Worm (Caenorhabditis elegans) whole organism, young adult: ENCODE results near the gene odd-2.
A peak's percentile ranks its signal among the peaks of the same experiment; 100 is the strongest.

Source experiments
- B0035.1 ChIP-seq: sonication (generic microtip); optimal IDR thresholded peaks from 2 replicates; lab custom pipeline; 2016; ENCODE audit warnings: missing genetic modification characterization, mild to moderate bottlenecking, missing compliant biosample characterization, missing genotype, missing genetic modification reagents
- B0261.1 ChIP-seq: sonication (generic microtip); optimal IDR thresholded peaks from 2 replicates; lab custom pipeline; 2016; ENCODE audit warnings: mild to moderate bottlenecking, missing genetic modification characterization, moderate library complexity, missing compliant biosample characterization
- C06A6.2 ChIP-seq: fragments of 200-800 bp; sonication (Bioruptor generic); conservative IDR thresholded peaks from 2 replicates; pipeline ENCODE4 v1.3.6; 2022; ENCODE audit warnings: missing genetic modification characterization, missing compliant biosample characterization
- D2030.7 ChIP-seq: fragments of 200-800 bp; sonication (Bioruptor generic); IDR thresholded peaks from 2 replicates; pipeline ENCODE4 v1.3.6; 2022; ENCODE audit warnings: missing genetic modification reagents, missing genetic modification characterization, missing compliant biosample characterization
- F22D6.2 ChIP-seq: sonication (generic microtip); optimal IDR thresholded peaks from 2 replicates; lab custom pipeline; 2016; ENCODE audit warnings: mild to moderate bottlenecking, missing genetic modification characterization, missing compliant biosample characterization
- F33H1.4 ChIP-seq: fragments of 200-800 bp; sonication (Bioruptor generic); IDR thresholded peaks from 2 replicates; pipeline ENCODE4 v1.3.6; 2022; ENCODE audit warnings: missing genetic modification reagents, missing genetic modification characterization, missing compliant biosample characterization
- F57C9.4 ChIP-seq: sonication (generic microtip); optimal IDR thresholded peaks from 2 replicates; lab custom pipeline; 2017; ENCODE audit warnings: mild to moderate bottlenecking, missing genetic modification characterization, missing compliant biosample characterization
- K11D2.4 ChIP-seq: fragments of 200-800 bp; sonication (Bioruptor generic); IDR thresholded peaks from 2 replicates; pipeline ENCODE4 v1.3.6; 2022; ENCODE audit warnings: missing genetic modification reagents, missing genetic modification characterization, missing compliant biosample characterization
- T26A5.8 ChIP-seq: sonication (generic microtip); optimal IDR thresholded peaks from 2 replicates; lab custom pipeline; 2016; ENCODE audit warnings: missing genetic modification characterization, missing compliant biosample characterization
- Y56A3A.18 ChIP-seq: fragments of 200-800 bp; sonication (Bioruptor generic); IDR thresholded peaks from 2 replicates; pipeline ENCODE4 v1.3.6; 2022; ENCODE audit warnings: missing genetic modification reagents, missing genetic modification characterization, missing compliant biosample characterization
- Y67H2A.10 ChIP-seq: fragments of 200-800 bp; sonication (Bioruptor generic); conservative IDR thresholded peaks from 2 replicates; pipeline ENCODE4 v1.3.6; 2022; ENCODE audit warnings: missing genetic modification reagents, missing genetic modification characterization, missing compliant biosample characterization
- Y79H2A.3 ChIP-seq: fragments of 200-800 bp; sonication (Bioruptor generic); conservative IDR thresholded peaks from 2 replicates; pipeline ENCODE4 v1.3.6; 2022; ENCODE audit warnings: missing genetic modification reagents, missing genetic modification characterization, missing compliant biosample characterization
- ZK185.1 ChIP-seq: sonication (generic microtip); optimal IDR thresholded peaks from 2 replicates; lab custom pipeline; 2016; ENCODE audit warnings: mild to moderate bottlenecking, missing genetic modification characterization, missing compliant biosample characterization; ENCODE audit not compliant: poor library complexity, severe bottlenecking
- aptf-2 ChIP-seq: fragments of 200-800 bp; sonication (Bioruptor generic); conservative IDR thresholded peaks from 2 replicates; pipeline ENCODE4 v1.3.6; 2022; ENCODE audit warnings: missing genetic modification reagents, missing genetic modification characterization, missing compliant biosample characterization
- bed-2 ChIP-seq: fragments of 200-800 bp; sonication (Bioruptor generic); IDR thresholded peaks from 2 replicates; pipeline ENCODE4 v1.3.6; 2022; ENCODE audit warnings: missing genetic modification reagents, missing genetic modification characterization, missing compliant biosample characterization
- ccch-3 ChIP-seq: fragments of 200-800 bp; sonication (Bioruptor generic); optimal IDR thresholded peaks from 2 replicates; lab custom pipeline; 2018; ENCODE audit warnings: mild to moderate bottlenecking, missing genetic modification characterization, missing compliant biosample characterization
- ceh-58 ChIP-seq: fragments of 200-800 bp; sonication (Bioruptor generic); IDR thresholded peaks from 2 replicates; pipeline ENCODE4 v1.3.6; 2022; ENCODE audit warnings: missing genetic modification characterization, missing compliant biosample characterization
- ceh-79 ChIP-seq: sonication (generic microtip); optimal IDR thresholded peaks from 2 replicates; lab custom pipeline; 2017; ENCODE audit warnings: mild to moderate bottlenecking, missing genetic modification characterization, missing compliant biosample characterization
- ceh-91 ChIP-seq: fragments of 200-800 bp; sonication (Bioruptor generic); IDR thresholded peaks from 2 replicates; pipeline ENCODE4 v1.3.6; 2022; ENCODE audit warnings: missing genetic modification reagents, missing genetic modification characterization, missing compliant biosample characterization
- die-1 ChIP-seq: sonication (generic microtip); optimal IDR thresholded peaks from 2 replicates; lab custom pipeline; 2016; ENCODE audit warnings: missing genotype, mild to moderate bottlenecking, missing genetic modification characterization, missing compliant biosample characterization
- dpl-1 ChIP-seq: fragments of 150-350 bp; optimal IDR thresholded peaks from 2 replicates; lab custom pipeline; 2014; ENCODE audit warnings: missing biosample characterization, missing genetic modification reagents, missing genetic modification characterization
- egl-18 ChIP-seq: fragments of 200-800 bp; sonication (Bioruptor generic); IDR thresholded peaks from 2 replicates; pipeline ENCODE4 v1.3.6; 2022; ENCODE audit warnings: missing genetic modification reagents, missing genetic modification characterization, missing compliant biosample characterization
- ekl-4 ChIP-seq: fragments of 200-800 bp; sonication (Bioruptor generic); IDR thresholded peaks from 2 replicates; pipeline ENCODE4 v1.3.6; 2022; ENCODE audit warnings: missing genetic modification reagents, missing genetic modification characterization, missing compliant biosample characterization
- gei-17 ChIP-seq: fragments of 200-800 bp; sonication (Bioruptor generic); optimal IDR thresholded peaks from 2 replicates; lab custom pipeline; 2018; ENCODE audit warnings: mild to moderate bottlenecking, missing genetic modification characterization, missing compliant biosample characterization
- hlh-26 ChIP-seq: fragments of 200-800 bp; sonication (Bioruptor generic); conservative IDR thresholded peaks from 2 replicates; pipeline ENCODE4 v1.3.6; 2022; ENCODE audit warnings: missing genetic modification reagents, missing genetic modification characterization, missing compliant biosample characterization
- hmg-1.2 ChIP-seq: fragments of 200-800 bp; sonication (Bioruptor generic); IDR thresholded peaks from 2 replicates; pipeline ENCODE4 v1.3.6; 2022; ENCODE audit warnings: missing genetic modification reagents, missing genetic modification characterization, missing compliant biosample characterization
- hmg-20 ChIP-seq: fragments of 200-800 bp; sonication (Bioruptor generic); IDR thresholded peaks from 2 replicates; pipeline ENCODE4 v1.3.6; 2022; ENCODE audit warnings: missing genetic modification reagents, missing genetic modification characterization, missing compliant biosample characterization
- hrde-1 ChIP-seq: sonication (generic microtip); optimal IDR thresholded peaks from 2 replicates; lab custom pipeline; 2016; ENCODE audit warnings: missing genetic modification characterization, mild to moderate bottlenecking, missing compliant biosample characterization, moderate library complexity, missing genotype, missing genetic modification reagents, borderline replicate concordance
- hsf-1 ChIP-seq: fragments of 200-800 bp; sonication (Bioruptor generic); IDR thresholded peaks from 2 replicates; pipeline ENCODE4 v1.3.6; 2022; ENCODE audit warnings: missing genetic modification reagents, missing genetic modification characterization, missing compliant biosample characterization
- let-607 ChIP-seq, 2 experiments: fragments of 200-800 bp in 1 of 2; sonication (Bioruptor generic) in 1 of 2; sonication (generic microtip) in 1 of 2; optimal IDR thresholded peaks; 2 replicates each; lab custom pipeline; 2016 to 2018; ENCODE audit warnings: mild to moderate bottlenecking in 2 of 2, missing compliant biosample characterization in 2 of 2, missing genetic modification characterization in 2 of 2, moderate library complexity in 2 of 2, missing genotype in 1 of 2
- lin-35 ChIP-seq, 3 experiments: fragments of 150-350 bp in 2 of 3; sonication (generic microtip) in 1 of 3; optimal IDR thresholded peaks; 2 replicates each; lab custom pipeline; 2014 to 2018; ENCODE audit warnings: missing biosample characterization in 3 of 3, missing genetic modification characterization in 3 of 3, missing genetic modification reagents in 3 of 3
- lin-54 ChIP-seq: fragments of 200-800 bp; sonication (Bioruptor generic); optimal IDR thresholded peaks from 2 replicates; lab custom pipeline; 2018; ENCODE audit warnings: mild to moderate bottlenecking, missing genetic modification characterization, missing compliant biosample characterization
- lir-1 ChIP-seq: fragments of 200-800 bp; sonication (Bioruptor generic); conservative IDR thresholded peaks from 2 replicates; pipeline ENCODE4 v1.3.6; 2022; ENCODE audit warnings: missing genetic modification reagents, missing genetic modification characterization, missing compliant biosample characterization
- lsl-1 ChIP-seq: fragments of 200-800 bp; sonication (Bioruptor generic); optimal IDR thresholded peaks from 2 replicates; lab custom pipeline; 2018; ENCODE audit warnings: mild to moderate bottlenecking, missing genetic modification characterization, moderate library complexity, missing compliant biosample characterization
- madf-10 ChIP-seq: sonication (generic microtip); optimal IDR thresholded peaks from 2 replicates; lab custom pipeline; 2016; ENCODE audit warnings: mild to moderate bottlenecking, missing genetic modification characterization, missing compliant biosample characterization
- madf-8 ChIP-seq: fragments of 200-800 bp; sonication (Bioruptor generic); conservative IDR thresholded peaks from 2 replicates; pipeline ENCODE4 v1.3.6; 2022; ENCODE audit warnings: missing genetic modification reagents, missing genetic modification characterization, missing compliant biosample characterization
- nfya-2 ChIP-seq: fragments of 200-800 bp; sonication (Bioruptor generic); IDR thresholded peaks from 2 replicates; pipeline ENCODE4 v1.3.6; 2022; ENCODE audit warnings: missing genetic modification reagents, missing genetic modification characterization, missing compliant biosample characterization
- nhr-120 ChIP-seq: fragments of 200-800 bp; sonication (Bioruptor generic); IDR thresholded peaks from 2 replicates; pipeline ENCODE4 v1.3.6; 2022; ENCODE audit warnings: missing genetic modification characterization, missing compliant biosample characterization
- nhr-27 ChIP-seq: fragments of 200-800 bp; sonication (Bioruptor generic); optimal IDR thresholded peaks from 2 replicates; lab custom pipeline; 2018; ENCODE audit warnings: mild to moderate bottlenecking, missing genetic modification characterization, moderate library complexity, missing compliant biosample characterization
- pbrm-1 ChIP-seq: fragments of 200-800 bp; sonication (Bioruptor generic); IDR thresholded peaks from 2 replicates; pipeline ENCODE4 v1.3.6; 2022; ENCODE audit warnings: missing genetic modification reagents, missing genetic modification characterization, missing compliant biosample characterization
- pha-4 ChIP-seq: fragments of 150-350 bp; sonication (generic microtip); optimal IDR thresholded peaks from 2 replicates; lab custom pipeline; 2014; ENCODE audit warnings: missing biosample characterization, missing genetic modification reagents, missing genetic modification characterization
- repo-1 ChIP-seq: sonication (generic microtip); optimal IDR thresholded peaks from 2 replicates; lab custom pipeline; 2017; ENCODE audit warnings: mild to moderate bottlenecking, missing genetic modification characterization, missing compliant biosample characterization
- snpc-1.3 ChIP-seq: sonication (generic microtip); optimal IDR thresholded peaks from 2 replicates; lab custom pipeline; 2017; ENCODE audit warnings: missing genetic modification characterization, mild to moderate bottlenecking, missing compliant biosample characterization, antibody characterized with exemption, moderate library complexity, missing genotype, missing genetic modification reagents; ENCODE audit not compliant: insufficient read depth
- sptf-2 ChIP-seq: fragments of 200-800 bp; sonication (Bioruptor generic); optimal IDR thresholded peaks from 2 replicates; lab custom pipeline; 2018; ENCODE audit warnings: mild to moderate bottlenecking, missing genetic modification characterization, missing compliant biosample characterization
- tlf-1 ChIP-seq: fragments of 200-800 bp; sonication (Bioruptor generic); optimal IDR thresholded peaks from 2 replicates; lab custom pipeline; 2018; ENCODE audit warnings: mild to moderate bottlenecking, missing genetic modification characterization, missing compliant biosample characterization
- xnd-1 ChIP-seq: sonication (generic microtip); optimal IDR thresholded peaks from 2 replicates; lab custom pipeline; 2016; ENCODE audit warnings: missing genotype, missing genetic modification reagents, missing genetic modification characterization, missing compliant biosample characterization
- ztf-28 ChIP-seq: fragments of 200-800 bp; sonication (Bioruptor generic); IDR thresholded peaks from 2 replicates; pipeline ENCODE4 v1.3.6; 2022; ENCODE audit warnings: missing genetic modification reagents, missing genetic modification characterization, missing compliant biosample characterization

Gene odd-2

DNA sequence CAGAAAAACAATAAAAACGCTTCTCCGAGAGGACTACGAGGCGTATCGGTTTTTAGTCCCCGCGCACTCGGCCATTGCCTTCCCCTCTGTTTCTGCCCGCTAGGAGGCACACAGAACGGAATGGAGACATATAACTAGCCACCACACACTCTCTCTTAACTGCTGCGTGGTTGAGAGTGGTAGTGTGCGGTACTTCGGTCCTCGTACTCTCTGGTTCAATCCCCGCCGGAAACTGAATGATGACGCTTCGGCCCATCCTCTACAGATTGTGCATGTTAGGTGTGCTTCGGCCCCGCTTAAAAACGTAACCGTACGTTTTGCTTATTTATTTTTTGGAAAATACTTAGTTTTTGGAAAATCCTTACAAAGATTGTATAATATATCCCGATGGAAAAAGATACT is 47.4 kb upstream of the odd-2 start, which contains the start of gene T13C5.6 (continued):
- TF ChIP-seq xnd-1 (tag; lab: Kevin White, UChicago) (no peak), ekl-4 (peak; percentile 87), hmg-20 (GFP tag; lab: Robert Waterston, UW) (peak; percentile 85), ZK185.1 (tag; lab: Kevin White, UChicago) (peak; percentile 97), Y56A3A.18 (GFP tag; lab: Robert Waterston, UW) (peak; percentile 91), snpc-1.3 (tag; lab: Kevin White, UChicago) (peak; percentile 81), bed-2 (GFP tag; lab: Robert Waterston, UW) (peak; percentile 76; the same call in 1 of the 2 replicates), madf-8 (no peak), lin-54 (GFP tag; lab: Kevin White, UChicago) (peak; percentile 69), ceh-79 (tag; lab: Kevin White, UChicago) (peak; percentile 67), B0035.1 (tag; lab: Kevin White, UChicago) (peak; percentile 88), Y79H2A.3 (peak; percentile 66; the same call in 1 of the 2 replicates), Y67H2A.10 (GFP tag; lab: Robert Waterston, UW) (0 out of 2 replicates have a peak, but pooled peaks have one; percentile 26), B0261.1 (tag; lab: Kevin White, UChicago) (peak; percentile 92), nfya-2 (GFP tag; lab: Robert Waterston, UW) (0 out of 2 replicates have a peak, but pooled peaks have one; percentile 37), hsf-1 (GFP tag; lab: Robert Waterston, UW) (0 out of 2 replicates have a peak, but pooled peaks have one; percentile 22), lsl-1 (peak; percentile 22), nhr-27 (tag; lab: Kevin White, UChicago) (peak; percentile 91), gei-17 (GFP tag; lab: Kevin White, UChicago) (peak; percentile 87), ceh-58 (GFP tag; lab: Robert Waterston, UW) (no peak), ccch-3 (GFP tag; lab: Kevin White, UChicago) (peak; percentile 63), nhr-120 (GFP tag; lab: Robert Waterston, UW) (peak; percentile 72; the same call in 1 of the 2 replicates), F33H1.4 (GFP tag; lab: Robert Waterston, UW) (peak; percentile 21; the same call in 1 of the 2 replicates), pbrm-1 (GFP tag; lab: Robert Waterston, UW) (peak; percentile 81), ztf-28 (GFP tag; lab: Robert Waterston, UW) (0 out of 2 replicates have a peak, but pooled peaks have one; percentile 44), D2030.7 (peak; percentile 43; the same call in 1 of the 2 replicates), hlh-26 (GFP tag; lab: Robert Waterston, UW) (0 out of 2 replicates have a peak, but pooled peaks have one; percentile 43), F22D6.2 (tag; lab: Kevin White, UChicago) (peak; percentile 83), aptf-2 (GFP tag; lab: Robert Waterston, UW) (peak; percentile 83), lir-1 (GFP tag; lab: Robert Waterston, UW) (peak; percentile 81), madf-10 (peak; percentile 85), pha-4 (tag; lab: Kevin White, UChicago) (no peak), hrde-1 (tag; lab: Kevin White, UChicago) (peak; percentile 76), T26A5.8 (tag; lab: Kevin White, UChicago) (no peak), let-607 (tag; optimal IDR thresholded peaks at IDR 0.05; lab: Kevin White, UChicago) (peak; percentile 80 to 84), egl-18 (GFP tag; lab: Robert Waterston, UW) (peak; percentile 65; the same call in 1 of the 2 replicates), repo-1 (tag; lab: Kevin White, UChicago) (peak; percentile 93), ceh-91 (GFP tag; lab: Robert Waterston, UW) (no peak), C06A6.2 (GFP tag; lab: Robert Waterston, UW) (peak; percentile 75; the same call in 1 of the 2 replicates), F57C9.4 (tag; lab: Kevin White, UChicago) (peak; percentile 91), dpl-1 (no peak), tlf-1 (GFP tag; lab: Kevin White, UChicago) (peak; percentile 72), hmg-1.2 (GFP tag; lab: Robert Waterston, UW) (peak; percentile 82), sptf-2 (GFP tag; lab: Kevin White, UChicago) (peak; percentile 67), lin-35 (GFP tag; optimal IDR thresholded peaks at IDR 0.05; lab: Kevin White, UChicago) (peak in 1 of 3 experiments; percentile 58), die-1 (tag; lab: Kevin White, UChicago) (peak; percentile 88), K11D2.4 (GFP tag; lab: Robert Waterston, UW) (peak; percentile 75; the same call in 1 of the 2 replicates)
